Fruit fly (Drosophila melanogaster): ENCODE measurements around the gene CG1077.
A peak's percentile ranks its signal among the peaks of the same experiment; 100 is the strongest.

CG1077 gene

dm6 chr3R:6198488-6198892 is 31.2 kb downstream of the CG1077 start, which contains the start of gene Osi24 (continued):
- TF ChIP-seq fru (optimal IDR thresholded peaks at IDR 0.05) (no peak), CG12942 (GFP tag; optimal IDR thresholded peaks at IDR 0.05) (peak; percentile 37), Meics (GFP tag; optimal IDR thresholded peaks at IDR 0.05) (peak; percentile 33), CG17802 (tag; optimal IDR thresholded peaks at IDR 0.05) (no peak), cad (GFP tag; optimal IDR thresholded peaks at IDR 0.05) (no peak), Lim3 (GFP tag; IDR thresholded peaks at IDR 0.05) (no peak), CG3847 (GFP tag; IDR thresholded peaks at IDR 0.05) (peak; percentile 49), tna (GFP tag; IDR thresholded peaks at IDR 0.05; ENCODE audit: partially characterized antibody) (no peak), CG32767 (GFP tag; IDR thresholded peaks at IDR 0.05) (peak; percentile 59; the same call in 1 of the 2 replicates), Dbx (GFP tag; IDR thresholded peaks at IDR 0.05) (no peak), gem (tag; optimal IDR thresholded peaks at IDR 0.05) (peak; percentile 75), dan (GFP tag; IDR thresholded peaks at IDR 0.05) (no peak), cato (GFP tag; optimal IDR thresholded peaks at IDR 0.05; ENCODE audit: borderline replicate concordance) (peak; percentile 9), CoRest (tag; optimal IDR thresholded peaks at IDR 0.05) (peak; percentile 27), phol (tag; optimal IDR thresholded peaks at IDR 0.05) (peak; percentile 58), Rx (GFP tag; IDR thresholded peaks at IDR 0.05) (peak; percentile 67), Hmx (GFP tag; optimal IDR thresholded peaks at IDR 0.05) (no peak), CG30020 (tag; optimal IDR thresholded peaks at IDR 0.05) (no peak), peb (GFP tag; IDR thresholded peaks at IDR 0.05) (peak; percentile 57), gt (GFP tag; IDR thresholded peaks at IDR 0.05) (no peak), Xrp1 (GFP tag; IDR thresholded peaks at IDR 0.05) (peak; percentile 74), zfh2 (GFP tag; optimal IDR thresholded peaks at IDR 0.05) (peak; percentile 32), CG5180 (GFP tag; optimal IDR thresholded peaks at IDR 0.05) (peak; percentile 24), CG11504 (tag; optimal IDR thresholded peaks at IDR 0.05) (peak; percentile 63), CG15269 (tag; optimal IDR thresholded peaks at IDR 0.05) (peak; percentile 34), grau (tag; optimal IDR thresholded peaks at IDR 0.05) (peak; percentile 48), CG10543 (GFP tag; optimal IDR thresholded peaks at IDR 0.05) (no peak), CG10462 (GFP tag; optimal IDR thresholded peaks at IDR 0.05) (peak; percentile 18), CG32532 (GFP tag; IDR thresholded peaks at IDR 0.05) (peak; percentile 42; the same call in 1 of the 2 replicates), row (GFP tag; IDR thresholded peaks at IDR 0.05) (peak; percentile 69; the same call in 2 of the 3 replicates), cwo (GFP tag; optimal IDR thresholded peaks at IDR 0.05) (peak; percentile 13), Ssrp (tag; optimal IDR thresholded peaks at IDR 0.05) (peak; percentile 39), B-H1 (GFP tag; IDR thresholded peaks at IDR 0.05) (peak; percentile 63; the same call in 2 of the 3 replicates), chm (GFP tag; IDR thresholded peaks at IDR 0.05) (peak; percentile 51; the same call in 1 of the 2 replicates), Pdp1 (GFP tag; optimal IDR thresholded peaks at IDR 0.05) (peak; percentile 37 to 41), amos (GFP tag; IDR thresholded peaks at IDR 0.05; ENCODE audit: partially characterized antibody) (no peak), CG17385 (GFP tag; optimal IDR thresholded peaks at IDR 0.05) (peak; percentile 39), disco-r (GFP tag; optimal IDR thresholded peaks at IDR 0.05) (no peak), CG2202 (tag; optimal IDR thresholded peaks at IDR 0.05) (no peak), CG8089 (GFP tag; optimal IDR thresholded peaks at IDR 0.05) (no peak), CG9817 (tag; optimal IDR thresholded peaks at IDR 0.05) (peak; percentile 9), CG10147 (GFP tag; optimal IDR thresholded peaks at IDR 0.05) (no peak), wek (GFP tag; optimal IDR thresholded peaks at IDR 0.05) (no peak), danr (GFP tag; IDR thresholded peaks at IDR 0.05) (peak; percentile 50), unpg (GFP tag; optimal IDR thresholded peaks at IDR 0.05) (peak; percentile 68), bab2 (GFP tag; optimal IDR thresholded peaks at IDR 0.05) (peak; percentile 33), CG9727 (GFP tag; optimal IDR thresholded peaks at IDR 0.05) (no peak), CG13894 (tag; optimal IDR thresholded peaks at IDR 0.05) (no peak), Asciz (GFP tag; optimal IDR thresholded peaks at IDR 0.05) (peak; percentile 61), CG43689 (GFP tag; IDR thresholded peaks at IDR 0.05) (0 out of 2 replicates have a peak, but pooled peaks have one; percentile 37), Ptx1 (GFP tag; IDR thresholded peaks at IDR 0.05) (peak; percentile 79)

Data from whole organism, embryonic.